Fruit fly (Drosophila melanogaster) S2 (cell line): ENCODE results near the gene CG16824.

Experiments used
- CG8478 ChIP-seq: fragments of >200 bp; optimal IDR thresholded peaks from 2 replicates; lab custom pipeline; 2018
- CTCF ChIP-seq, 2 experiments: fragments of >200 bp; optimal IDR thresholded peaks; 2 replicates each; lab custom pipeline; 2018

DNA sequence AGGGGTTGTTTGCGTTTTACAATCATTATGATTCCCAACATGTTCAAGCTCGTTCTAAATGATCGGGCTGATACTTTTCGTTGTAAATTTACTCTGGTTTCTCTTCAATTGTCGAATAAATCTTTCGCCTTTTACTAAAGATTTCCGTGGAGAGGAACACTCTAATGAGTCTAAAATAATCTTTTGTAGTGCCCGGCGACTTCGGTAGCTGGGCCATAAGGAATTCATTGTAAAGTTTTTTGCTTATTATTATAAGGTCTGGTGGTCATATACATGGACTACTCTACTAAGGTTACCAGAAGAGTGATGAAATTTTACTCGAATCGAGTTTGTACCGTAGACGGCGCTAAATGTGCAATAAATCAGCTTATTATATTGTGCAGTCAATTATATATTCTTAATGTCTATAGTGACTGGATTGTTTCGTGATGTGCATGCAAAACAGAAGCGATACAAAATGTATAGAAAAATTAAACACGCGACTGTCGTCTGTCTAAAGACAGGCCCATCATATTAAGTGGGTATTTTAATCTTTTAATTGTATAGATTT, 48.0 kb upstream of the CG16824 start:
- TF ChIP-seq CG8478 (lab: Kevin White, UChicago): no peak
- TF ChIP-seq CTCF (optimal IDR thresholded peaks at IDR 0.05; lab: Kevin White, UChicago): no peak
